Worm (Caenorhabditis elegans) whole organism, L3 larva: ENCODE data around the gene sdz-24.

ENCODE experiments used
- R02D3.7 ChIP-seq: fragments of 150-350 bp; optimal IDR thresholded peaks from 2 replicates; lab custom pipeline; 2014; ENCODE audit warnings: missing biosample characterization, missing genetic modification characterization
- aly-2 ChIP-seq: fragments of 150-350 bp; optimal IDR thresholded peaks from 2 replicates; lab custom pipeline; 2014; ENCODE audit warnings: missing biosample characterization, missing genetic modification characterization
- ama-1 ChIP-seq: fragments of 150-350 bp; optimal IDR thresholded peaks from 2 replicates; lab custom pipeline; 2018
- ceh-28 ChIP-seq: fragments of 150-350 bp; optimal IDR thresholded peaks from 2 replicates; lab custom pipeline; 2014; ENCODE audit warnings: missing biosample characterization, missing genetic modification reagents, missing genetic modification characterization
- ceh-82 ChIP-seq: fragments of 150-350 bp; optimal IDR thresholded peaks from 2 replicates; lab custom pipeline; 2014; ENCODE audit warnings: missing biosample characterization, missing genetic modification characterization
- elt-1 ChIP-seq: fragments of 150-350 bp; optimal IDR thresholded peaks from 2 replicates; lab custom pipeline; 2014; ENCODE audit warnings: missing biosample characterization, missing genetic modification characterization
- elt-2 ChIP-seq: sonication (generic microtip); optimal IDR thresholded peaks from 2 replicates; lab custom pipeline; 2016; ENCODE audit warnings: missing genetic modification reagents, mild to moderate bottlenecking, missing genetic modification characterization, missing compliant biosample characterization
- fkh-10 ChIP-seq: sonication (generic microtip); optimal IDR thresholded peaks from 2 replicates; lab custom pipeline; 2017; ENCODE audit warnings: missing biosample characterization, missing genetic modification reagents, missing genetic modification characterization
- fkh-2 ChIP-seq: fragments of 150-350 bp; optimal IDR thresholded peaks from 2 replicates; lab custom pipeline; 2014; ENCODE audit warnings: missing biosample characterization, missing genetic modification reagents, missing genetic modification characterization
- hmg-11 ChIP-seq: sonication (generic microtip); optimal IDR thresholded peaks from 2 replicates; lab custom pipeline; 2016; ENCODE audit warnings: missing genetic modification characterization, missing compliant biosample characterization
- jun-1 ChIP-seq: fragments of 150-350 bp; optimal IDR thresholded peaks from 2 replicates; lab custom pipeline; 2014; ENCODE audit warnings: missing biosample characterization, missing genetic modification reagents, missing genetic modification characterization
- lin-15B ChIP-seq: fragments of 150-350 bp; optimal IDR thresholded peaks from 2 replicates; lab custom pipeline; 2014; ENCODE audit warnings: missing biosample characterization, missing genetic modification characterization
- lin-39 ChIP-seq: fragments of 150-350 bp; optimal IDR thresholded peaks from 2 replicates; lab custom pipeline; 2018; ENCODE audit warnings: missing biosample characterization, missing genetic modification reagents, missing genetic modification characterization
- lsy-12 ChIP-seq: sonication (generic microtip); optimal IDR thresholded peaks from 2 replicates; lab custom pipeline; 2016; ENCODE audit warnings: mild to moderate bottlenecking, missing genetic modification characterization, missing compliant biosample characterization
- mml-1 ChIP-seq: fragments of 150-350 bp; sonication (generic microtip); optimal IDR thresholded peaks from 3 replicates; lab custom pipeline; 2014; ENCODE audit warnings: missing biosample characterization, missing genetic modification characterization
- nfya-1 ChIP-seq: sonication (generic microtip); optimal IDR thresholded peaks from 2 replicates; lab custom pipeline; 2017; ENCODE audit warnings: missing genetic modification characterization, mild to moderate bottlenecking, missing compliant biosample characterization, antibody characterized with exemption, moderate library complexity; ENCODE audit not compliant: insufficient read depth
- nhr-11 ChIP-seq: fragments of 150-350 bp; optimal IDR thresholded peaks from 2 replicates; lab custom pipeline; 2014; ENCODE audit warnings: missing biosample characterization, missing genetic modification characterization
- nhr-12 ChIP-seq: fragments of 150-350 bp; optimal IDR thresholded peaks from 2 replicates; lab custom pipeline; 2014; ENCODE audit warnings: missing biosample characterization, missing genetic modification characterization
- nhr-23 ChIP-seq: fragments of 150-350 bp; optimal IDR thresholded peaks from 2 replicates; lab custom pipeline; 2014; ENCODE audit warnings: missing biosample characterization, missing genetic modification reagents, missing genetic modification characterization
- nhr-28 ChIP-seq: fragments of 150-350 bp; optimal IDR thresholded peaks from 2 replicates; lab custom pipeline; 2014; ENCODE audit warnings: missing biosample characterization, missing genetic modification characterization
- nhr-43 ChIP-seq: sonication (generic microtip); optimal IDR thresholded peaks from 2 replicates; lab custom pipeline; 2016; ENCODE audit warnings: mild to moderate bottlenecking, missing genetic modification characterization, missing compliant biosample characterization; ENCODE audit not compliant: poor library complexity, severe bottlenecking
- nhr-67 ChIP-seq: fragments of 150-350 bp; optimal IDR thresholded peaks from 2 replicates; lab custom pipeline; 2014; ENCODE audit warnings: missing biosample characterization, missing genetic modification characterization
- nhr-76 ChIP-seq: fragments of 150-350 bp; sonication (generic microtip); optimal IDR thresholded peaks from 5 replicates; lab custom pipeline; 2014; ENCODE audit warnings: missing biosample characterization, missing genetic modification characterization
- nhr-77 ChIP-seq: fragments of 150-350 bp; optimal IDR thresholded peaks from 2 replicates; lab custom pipeline; 2014; ENCODE audit warnings: missing biosample characterization, missing genetic modification characterization
- pha-4 ChIP-seq: fragments of 150-350 bp; optimal IDR thresholded peaks from 2 replicates; lab custom pipeline; 2014; ENCODE audit warnings: missing biosample characterization, missing genetic modification reagents, missing genetic modification characterization
- skn-1 ChIP-seq: fragments of 150-350 bp; optimal IDR thresholded peaks from 2 replicates; lab custom pipeline; 2014; ENCODE audit warnings: missing biosample characterization, missing genetic modification characterization
- tbx-2 ChIP-seq: sonication (generic microtip); optimal IDR thresholded peaks from 2 replicates; lab custom pipeline; 2016; ENCODE audit warnings: mild to moderate bottlenecking, missing genetic modification characterization, missing compliant biosample characterization
- unc-62 ChIP-seq: fragments of 150-350 bp; sonication (generic microtip); optimal IDR thresholded peaks from 4 replicates; lab custom pipeline; 2014; ENCODE audit warnings: missing biosample characterization, missing genetic modification reagents, missing genetic modification characterization
- zag-1 ChIP-seq: fragments of 150-350 bp; optimal IDR thresholded peaks from 2 replicates; lab custom pipeline; 2014; ENCODE audit warnings: missing biosample characterization, missing genetic modification characterization
- ztf-11 ChIP-seq: fragments of 150-350 bp; optimal IDR thresholded peaks from 2 replicates; lab custom pipeline; 2014; ENCODE audit warnings: missing biosample characterization, missing genetic modification characterization
- ztf-4 ChIP-seq: fragments of 150-350 bp; optimal IDR thresholded peaks from 2 replicates; lab custom pipeline; 2014; ENCODE audit warnings: missing biosample characterization, missing genetic modification characterization

Gene sdz-24

DNA sequence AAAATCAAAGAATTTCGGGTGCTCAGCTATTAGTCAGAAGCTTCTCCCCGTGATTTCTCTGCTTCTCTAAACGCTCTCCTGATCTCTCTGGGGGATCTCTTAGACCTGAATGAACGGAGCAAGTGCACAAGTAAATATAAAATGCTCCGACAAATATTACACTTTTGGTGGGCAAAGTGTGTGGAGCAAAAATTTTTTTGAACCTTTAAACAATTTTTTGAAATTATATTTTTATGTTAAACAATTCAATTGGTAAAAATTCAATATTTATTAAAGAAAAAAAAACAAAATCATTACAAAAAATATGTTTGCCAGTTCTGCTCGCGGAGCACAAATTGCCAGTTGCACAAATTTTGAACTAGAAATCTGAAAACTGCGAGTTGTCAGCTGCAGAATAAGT lies 19.0 kb upstream of the sdz-24 start, which contains the start of gene K07E8.6:
K07E8.6 (minus strand) TSS at position 101 of the 400 bp plus-strand sequence.
- TF ChIP-seq nhr-43 (tag; lab: Kevin White, UChicago): no peak
- peak; percentile 26 for TF ChIP-seq nfya-1
- no peak for TF ChIP-seq ztf-11 (tag; lab: Kevin White, UChicago)

DNA sequence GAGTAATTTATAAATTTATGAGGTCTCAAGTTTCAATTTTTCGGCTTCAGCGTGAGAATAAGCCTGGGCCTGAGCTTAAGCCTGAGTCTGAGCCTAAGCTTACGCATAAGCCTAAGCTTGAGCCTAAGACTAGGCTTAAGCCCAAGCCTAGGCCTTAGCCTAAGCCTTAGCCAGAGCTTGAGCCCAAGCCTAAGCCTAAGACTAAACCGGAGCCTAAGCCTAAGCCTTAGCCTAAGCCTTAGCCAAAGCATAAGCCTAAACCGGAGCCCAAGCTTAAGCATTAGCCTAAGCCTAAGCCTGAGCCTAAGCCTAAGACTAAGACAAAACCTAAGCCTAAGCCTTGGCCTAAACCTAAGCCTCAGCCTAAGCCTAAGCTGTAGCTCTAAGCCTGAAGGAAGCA lies 14.7 kb upstream of the sdz-24 start:
- TF ChIP-seq mml-1 (tag; lab: Kevin White, UChicago): no peak
- TF ChIP-seq ceh-82 (tag; lab: Kevin White, UChicago): no peak
- TF ChIP-seq aly-2 (tag; lab: Kevin White, UChicago): no peak
- TF ChIP-seq R02D3.7 (tag; lab: Kevin White, UChicago): no peak
- TF ChIP-seq fkh-10 (GFP tag; lab: Kevin White, UChicago): no peak
- no peak for TF ChIP-seq nhr-12 (tag; lab: Kevin White, UChicago)
- TF ChIP-seq tbx-2 (tag; lab: Kevin White, UChicago): no peak
- TF ChIP-seq ztf-4 (tag; lab: Kevin White, UChicago): no peak
- TF ChIP-seq lin-39: no peak

DNA sequence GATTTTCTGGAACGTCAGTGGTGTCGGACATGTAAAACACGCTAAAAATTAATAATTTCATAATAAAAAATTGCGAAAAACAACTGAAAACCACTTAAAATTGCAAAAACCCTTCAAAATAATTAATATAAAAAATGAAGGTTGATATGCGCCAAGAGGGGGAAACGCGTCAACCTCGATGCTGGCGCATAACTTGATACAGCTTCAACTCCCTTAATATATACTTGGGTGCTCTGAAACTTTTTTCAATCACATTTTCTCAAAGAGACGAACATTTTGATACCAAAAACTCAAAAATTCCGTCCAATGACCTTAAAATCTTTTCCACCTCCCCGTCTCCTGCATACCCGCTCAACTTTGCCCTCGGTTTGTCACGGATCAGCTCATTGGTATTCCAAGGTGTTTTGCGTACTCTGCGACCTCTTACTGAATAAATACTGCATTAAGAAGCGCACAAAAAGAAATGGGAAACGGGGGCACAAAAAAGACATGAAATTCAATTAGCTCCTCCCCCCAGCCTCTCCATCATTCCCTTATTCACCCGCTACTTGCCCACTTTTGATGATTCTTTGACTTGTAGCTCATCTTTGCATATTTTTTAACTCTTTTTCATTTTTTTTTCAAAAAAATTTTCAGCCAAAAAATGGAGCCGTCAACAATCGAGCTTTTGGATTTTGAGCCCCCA lies 8.0 kb upstream of the sdz-24 start, which contains the start of the genes K07E8.7 and frpr-14:
K07E8.7 (minus strand) TSS at position 47 of the 685 bp plus-strand sequence.
frpr-14 (plus strand) TSS at position 635 of the 685 bp plus-strand sequence.
- TF ChIP-seq nfya-1 (peak; percentile 39), pha-4 (tag; lab: Kevin White, UChicago) (no peak)

DNA sequence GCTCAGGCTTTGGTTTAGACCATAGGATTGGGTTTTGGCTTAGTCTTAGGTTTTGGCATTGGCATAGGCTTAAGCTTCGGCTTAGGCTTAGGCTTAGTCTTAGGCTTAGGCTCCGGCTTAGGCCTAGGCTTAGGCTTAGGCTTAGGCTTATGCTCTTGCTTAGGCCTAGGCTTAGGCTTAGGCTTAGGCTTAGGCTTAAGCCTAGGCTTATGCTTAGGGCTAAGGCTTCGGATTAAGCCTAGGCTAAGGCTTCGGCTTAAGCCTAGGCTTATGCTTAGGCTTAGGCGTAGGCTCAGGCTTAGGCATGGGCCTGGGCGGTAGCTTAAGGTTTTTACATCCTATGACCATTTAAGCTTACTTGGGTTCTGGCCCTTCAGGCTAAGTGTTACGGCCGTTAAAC lies 7.1 kb upstream of the sdz-24 start:
- TF ChIP-seq nhr-23 (tag; lab: Kevin White, UChicago): no peak
- TF ChIP-seq fkh-2 (tag; lab: Kevin White, UChicago): no peak
- TF ChIP-seq zag-1 (tag; lab: Kevin White, UChicago): no peak
- TF ChIP-seq lin-15B (tag; lab: Kevin White, UChicago): no peak
- TF ChIP-seq unc-62 (GFP tag; lab: Kevin White, UChicago): no peak
- TF ChIP-seq nhr-76 (tag; lab: Kevin White, UChicago): no peak
- TF ChIP-seq R02D3.7 (tag; lab: Kevin White, UChicago): no peak
- no peak for TF ChIP-seq nhr-43 (tag; lab: Kevin White, UChicago)
- TF ChIP-seq lin-39: no peak
- TF ChIP-seq ceh-82 (tag; lab: Kevin White, UChicago): no peak
- TF ChIP-seq nhr-67 (tag; lab: Kevin White, UChicago): no peak
- TF ChIP-seq elt-2: no peak
- TF ChIP-seq jun-1 (tag; lab: Kevin White, UChicago): no peak
- no peak for TF ChIP-seq ztf-11 (tag; lab: Kevin White, UChicago)
- no peak for TF ChIP-seq ztf-4 (tag; lab: Kevin White, UChicago)
- TF ChIP-seq nhr-12 (tag; lab: Kevin White, UChicago): no peak
- TF ChIP-seq nhr-11: no peak

DNA sequence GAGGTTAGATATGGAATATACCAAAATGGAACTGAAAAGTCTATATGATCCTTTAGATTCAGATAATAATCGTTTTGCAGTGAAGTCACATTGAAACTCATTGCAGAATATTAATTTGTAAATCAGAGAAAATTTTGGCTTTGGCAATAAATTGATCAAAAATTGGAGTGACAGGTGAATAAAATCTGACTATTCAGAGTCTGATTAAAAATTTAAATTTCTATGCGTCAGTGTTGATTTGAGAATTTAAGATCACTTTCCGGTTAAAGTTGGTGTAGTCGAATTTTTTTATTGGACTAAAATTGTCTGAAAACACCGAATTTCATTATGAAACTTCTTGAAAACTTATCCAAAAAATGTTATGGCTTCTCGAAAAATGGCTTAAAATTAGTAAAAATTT lies 3.2 kb downstream of the sdz-24 start, which contains the start of gene sri-45:
sri-45 (minus strand) TSS at position 101 of the 400 bp plus-strand sequence.
- no peak for TF ChIP-seq nhr-28 (tag; lab: Kevin White, UChicago)
- no peak for TF ChIP-seq nhr-12 (tag; lab: Kevin White, UChicago)
- no peak for TF ChIP-seq lsy-12 (tag; lab: Kevin White, UChicago)
- no peak for TF ChIP-seq tbx-2 (tag; lab: Kevin White, UChicago)
- TF ChIP-seq ama-1: no peak
- no peak for TF ChIP-seq skn-1
- no peak for TF ChIP-seq nhr-67 (tag; lab: Kevin White, UChicago)
- TF ChIP-seq ceh-28 (tag; lab: Kevin White, UChicago): no peak
- TF ChIP-seq, all 47 proteins: peak for 0

DNA sequence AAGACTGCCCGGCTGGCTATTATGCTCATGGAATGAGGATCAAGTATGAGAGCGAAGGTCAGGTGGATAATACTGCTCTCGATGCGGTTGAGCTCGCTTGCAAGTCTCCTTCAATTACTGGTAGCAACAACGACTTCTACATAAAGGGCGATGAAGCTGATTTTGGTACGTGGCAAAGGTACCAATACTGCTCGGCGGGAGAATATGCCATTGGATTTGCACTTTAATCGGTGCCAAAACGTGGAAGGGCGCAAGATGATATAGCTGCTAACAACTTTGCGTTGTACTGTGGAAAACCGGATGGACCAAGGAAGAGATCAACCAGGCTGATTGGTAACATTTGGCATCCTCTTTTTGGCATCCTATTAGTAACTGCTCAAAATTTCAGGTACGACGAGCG lies 9.4 kb downstream of the sdz-24 start:
- TF ChIP-seq fkh-2 (tag; lab: Kevin White, UChicago) (no peak), nhr-11 (no peak), ztf-4 (tag; lab: Kevin White, UChicago) (no peak), nhr-77 (tag; lab: Kevin White, UChicago) (no peak), skn-1 (no peak), ceh-28 (tag; lab: Kevin White, UChicago) (no peak), nhr-12 (tag; lab: Kevin White, UChicago) (no peak), nhr-23 (tag; lab: Kevin White, UChicago) (no peak), hmg-11 (no peak), pha-4 (tag; lab: Kevin White, UChicago) (no peak), elt-1 (no peak)
